Fruit fly (Drosophila melanogaster) whole organism, prepupa: ENCODE results near the gene lawc.
A peak's percentile ranks its signal among the peaks of the same experiment; 100 is the strongest.

Experiments
- Blimp-1 ChIP-seq: fragments of 200-800 bp; sonication (Bioruptor generic); optimal IDR thresholded peaks from 3 replicates; lab custom pipeline; 2017; ENCODE audit warnings: missing biosample characterization, missing genetic modification characterization, mild to moderate bottlenecking, moderate library complexity, missing genetic modification reagents
- CG15336 ChIP-seq: fragments of 200-800 bp; sonication (Bioruptor generic); IDR thresholded peaks from 2 replicates; pipeline ENCODE4 v1.3.6; 2022; ENCODE audit warnings: missing biosample characterization, missing genetic modification characterization
- CG32006 ChIP-seq: fragments of 200-800 bp; sonication (Bioruptor generic); optimal IDR thresholded peaks from 3 replicates; lab custom pipeline; 2017; ENCODE audit warnings: missing biosample characterization, mild to moderate bottlenecking, missing genetic modification characterization
- CG6163 ChIP-seq: fragments of 200-800 bp; sonication (Bioruptor generic); IDR thresholded peaks from 3 replicates; pipeline ENCODE4 v1.3.6; 2022; ENCODE audit warnings: missing biosample characterization, missing genetic modification characterization
- CG6854 ChIP-seq: fragments of 200-800 bp; sonication (Bioruptor generic); optimal IDR thresholded peaks from 2 replicates; lab custom pipeline; 2017; ENCODE audit warnings: missing biosample characterization, mild to moderate bottlenecking, missing genetic modification characterization
- CG8119 ChIP-seq: fragments of 200-800 bp; sonication (Bioruptor generic); IDR thresholded peaks from 3 replicates; pipeline ENCODE4 v1.3.6; 2022; ENCODE audit warnings: missing biosample characterization, missing genetic modification characterization
- CG8319 ChIP-seq: fragments of 200-800 bp; sonication (Bioruptor generic); optimal IDR thresholded peaks from 3 replicates; lab custom pipeline; 2016; ENCODE audit warnings: missing biosample characterization, missing genetic modification characterization
- CG9139 ChIP-seq: fragments of 200-800 bp; sonication (Bioruptor generic); optimal IDR thresholded peaks from 3 replicates; lab custom pipeline; 2017; ENCODE audit warnings: missing biosample characterization, mild to moderate bottlenecking, missing genetic modification characterization
- Eip75B ChIP-seq: fragments of 200-800 bp; sonication (Bioruptor generic); optimal IDR thresholded peaks from 3 replicates; lab custom pipeline; 2016; ENCODE audit warnings: missing biosample characterization, missing genetic modification characterization
- Eip78C ChIP-seq: fragments of 200-800 bp; sonication (Bioruptor generic); peaks from one replicate; lab custom pipeline; 2016; ENCODE audit warnings: missing biosample characterization, missing genetic modification characterization
- Hr39 ChIP-seq: fragments of 200-800 bp; sonication (Bioruptor generic); optimal IDR thresholded peaks from 2 replicates; lab custom pipeline; 2016; ENCODE audit warnings: missing biosample characterization, missing genetic modification characterization
- fkh ChIP-seq: fragments of 200-800 bp; sonication (Bioruptor generic); optimal IDR thresholded peaks from 3 replicates; lab custom pipeline; 2017; ENCODE audit warnings: missing biosample characterization, mild to moderate bottlenecking, missing genetic modification characterization, moderate library complexity
- net ChIP-seq: fragments of 200-800 bp; sonication (Bioruptor generic); optimal IDR thresholded peaks from 3 replicates; lab custom pipeline; 2016; ENCODE audit warnings: missing biosample characterization, missing genetic modification characterization
- ss ChIP-seq, 2 experiments: fragments of 200-800 bp; sonication (Bioruptor generic); optimal IDR thresholded peaks; 2 replicates in 1 of 2; 3 replicates in 1 of 2; lab custom pipeline; 2017 to 2018; ENCODE audit warnings: mild to moderate bottlenecking in 2 of 2, missing biosample characterization in 2 of 2, missing genetic modification characterization in 2 of 2, moderate library complexity in 1 of 2

- TF ChIP-seq Hr39 (no peak), ss (GFP tag; optimal IDR thresholded peaks at IDR 0.05; lab: Kevin White, UChicago) (peak in 1 of 2 experiments; percentile 6), CG9139 (GFP tag; lab: Kevin White, UChicago) (no peak), CG32006 (no peak), CG8119 (GFP tag; lab: Robert Waterston, UW) (no peak), net (GFP tag; lab: Kevin White, UChicago) (no peak), CG6163 (GFP tag; lab: Robert Waterston, UW) (no peak), fkh (no peak), Eip75B (GFP tag; lab: Kevin White, UChicago) (no peak), CG6854 (GFP tag; lab: Kevin White, UChicago) (no peak), Blimp-1 (no peak), CG8319 (GFP tag; lab: Kevin White, UChicago) (no peak), Eip78C (peak; percentile 20), CG15336 (no peak)
Observed at dm6 chrX:8399019-8399623, 12.3 kb downstream of the lawc start.
